Fruit fly (Drosophila melanogaster): ENCODE data around the gene CG6380.
A peak's percentile ranks its signal among the peaks of the same experiment; 100 is the strongest.

Gene CG6380

DNA sequence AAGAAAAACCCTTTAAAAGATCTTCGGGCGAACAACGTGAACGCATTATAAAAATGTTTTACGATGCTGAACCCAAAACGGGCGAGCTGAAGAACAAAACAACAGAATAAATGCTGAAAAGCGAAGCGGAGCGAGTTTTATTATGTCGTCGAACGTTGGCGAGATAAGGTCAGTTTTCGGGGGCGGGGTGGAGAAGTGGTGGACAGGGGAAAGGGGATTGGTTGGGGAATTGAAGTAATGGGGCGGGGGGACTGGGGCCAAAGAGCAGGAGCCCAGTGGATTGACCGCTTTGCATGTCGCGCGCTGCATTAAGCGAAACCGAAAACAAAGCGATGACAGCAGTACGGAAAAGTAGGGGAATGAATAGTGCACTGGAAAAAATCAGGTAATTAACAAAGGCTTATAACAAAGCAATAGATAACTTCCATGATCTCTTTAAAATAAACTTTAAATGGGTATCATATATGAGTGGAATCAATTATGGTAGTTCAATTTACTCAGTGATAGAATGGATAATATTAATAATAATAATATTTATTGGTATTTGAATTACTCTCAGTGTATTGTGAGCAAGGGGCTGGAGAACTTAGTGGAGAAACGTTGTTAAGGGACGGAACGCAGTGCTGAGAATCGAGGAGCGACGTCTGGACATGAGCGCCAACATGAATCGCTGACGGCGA, 48.8 kb downstream of the CG6380 start (continued):
- peak; percentile 12 for TF ChIP-seq CG16863 (GFP tag; optimal IDR thresholded peaks at IDR 0.05)
- peak; percentile 38 for TF ChIP-seq CG7556 (GFP tag; optimal IDR thresholded peaks at IDR 0.05)
- TF ChIP-seq pfk (GFP tag; optimal IDR thresholded peaks at IDR 0.05) = no peak
- TF ChIP-seq zf30C (GFP tag; optimal IDR thresholded peaks at IDR 0.05) = peak; percentile 3
- peak; percentile 55 for TF ChIP-seq gem (tag; optimal IDR thresholded peaks at IDR 0.05)
- peak; percentile 61; the same call in 2 of the 3 replicates for TF ChIP-seq H15 (GFP tag; IDR thresholded peaks at IDR 0.05)
- TF ChIP-seq peb (GFP tag; IDR thresholded peaks at IDR 0.05) = peak; percentile 57; the same call in 1 of the 2 replicates
- TF ChIP-seq ttk (GFP tag; IDR thresholded peaks at IDR 0.05) = peak; percentile 56
- TF ChIP-seq Fer3 (tag; optimal IDR thresholded peaks at IDR 0.05) = peak; percentile 35
- TF ChIP-seq chif (GFP tag; optimal IDR thresholded peaks at IDR 0.05) = peak in 1 of 2 experiments; percentile 40
- peak; percentile 43 for TF ChIP-seq Abd-B (GFP tag; optimal IDR thresholded peaks at IDR 0.05)
- TF ChIP-seq Dad (GFP tag; optimal IDR thresholded peaks at IDR 0.05) = peak; percentile 23
- no peak for TF ChIP-seq CG6791 (GFP tag; IDR thresholded peaks at IDR 0.05; ENCODE audit: partially characterized antibody)
- TF ChIP-seq hb (GFP tag; IDR thresholded peaks at IDR 0.05; ENCODE audit: partially characterized antibody) = no peak
- TF ChIP-seq CG11093 (GFP tag; IDR thresholded peaks at IDR 0.05) = peak; percentile 35; the same call in 1 of the 3 replicates
- TF ChIP-seq CG1233 (GFP tag; optimal IDR thresholded peaks at IDR 0.05) = peak; percentile 33
- peak; percentile 64 for TF ChIP-seq HLH3B (GFP tag; IDR thresholded peaks at IDR 0.05)
- peak; percentile 56 for TF ChIP-seq CG8359 (GFP tag; optimal IDR thresholded peaks at IDR 0.05; ENCODE audit: borderline replicate concordance)
- TF ChIP-seq oc (tag; optimal IDR thresholded peaks at IDR 0.05) = peak; percentile 19
- peak; percentile 70 for TF ChIP-seq tap (tag; optimal IDR thresholded peaks at IDR 0.05)
- no peak for TF ChIP-seq Rfx (GFP tag; IDR thresholded peaks at IDR 0.05)
- TF ChIP-seq CG18764 (GFP tag; optimal IDR thresholded peaks at IDR 0.05) = peak; percentile 53
- TF ChIP-seq grau (tag; optimal IDR thresholded peaks at IDR 0.05) = peak; percentile 35
- TF ChIP-seq bcd (GFP tag; optimal IDR thresholded peaks at IDR 0.05) = peak; percentile 49
- TF ChIP-seq cas (GFP tag; IDR thresholded peaks at IDR 0.05) = no peak
- TF ChIP-seq exex (tag; optimal IDR thresholded peaks at IDR 0.05) = no peak
- peak; percentile 30; the same call in 1 of the 3 replicates for TF ChIP-seq dysf (GFP tag; IDR thresholded peaks at IDR 0.05)
- TF ChIP-seq jigr1 (GFP tag; IDR thresholded peaks at IDR 0.05) = 0 out of 3 replicates have a peak, but pooled peaks have one; percentile 24
- TF ChIP-seq Rx (GFP tag; IDR thresholded peaks at IDR 0.05) = 0 out of 2 replicates have a peak, but pooled peaks have one; percentile 4
- TF ChIP-seq trem (tag; optimal IDR thresholded peaks at IDR 0.05) = peak; percentile 84
- TF ChIP-seq CG12155 (GFP tag; optimal IDR thresholded peaks at IDR 0.05) = no peak
- TF ChIP-seq bab2 (GFP tag; optimal IDR thresholded peaks at IDR 0.05) = no peak
- peak; percentile 79 for TF ChIP-seq CG2678 (tag; optimal IDR thresholded peaks at IDR 0.05)
- TF ChIP-seq CG30431 (GFP tag; optimal IDR thresholded peaks at IDR 0.05) = peak; percentile 39
- peak; percentile 80 for TF ChIP-seq fd96Cb (tag; optimal IDR thresholded peaks at IDR 0.05)
- peak; percentile 24; the same call in 1 of the 3 replicates for TF ChIP-seq gce (GFP tag; IDR thresholded peaks at IDR 0.05)
- peak; percentile 79 for TF ChIP-seq dmrt99B (tag; optimal IDR thresholded peaks at IDR 0.05)
- peak; percentile 61 for TF ChIP-seq CG15601 (tag; optimal IDR thresholded peaks at IDR 0.05)
- TF ChIP-seq CG17328 (GFP tag; IDR thresholded peaks at IDR 0.05) = peak; percentile 39; the same call in 1 of the 2 replicates
- TF ChIP-seq jing (GFP tag; optimal IDR thresholded peaks at IDR 0.05) = peak; percentile 22
- TF ChIP-seq CG11696 (GFP tag; IDR thresholded peaks at IDR 0.05) = no peak
- TF ChIP-seq CG9727 (GFP tag; optimal IDR thresholded peaks at IDR 0.05) = peak; percentile 47
- peak; percentile 7 for TF ChIP-seq CG18476 (GFP tag; optimal IDR thresholded peaks at IDR 0.05)
- peak; percentile 33 for TF ChIP-seq CG5180 (GFP tag; optimal IDR thresholded peaks at IDR 0.05)
- TF ChIP-seq CG6254 (GFP tag; optimal IDR thresholded peaks at IDR 0.05) = peak; percentile 82
- TF ChIP-seq bsh (GFP tag; optimal IDR thresholded peaks at IDR 0.05) = peak in 1 of 2 experiments; percentile 54
- no peak for TF ChIP-seq hkb (optimal IDR thresholded peaks at IDR 0.05)
- peak; percentile 46; the same call in 1 of the 2 replicates for TF ChIP-seq hkb (GFP tag; IDR thresholded peaks at IDR 0.05)
- TF ChIP-seq dpn (GFP tag; optimal IDR thresholded peaks at IDR 0.05) = peak in 1 of 2 experiments; percentile 4

All from whole organism, embryonic.